In the genomic region with DNA sequence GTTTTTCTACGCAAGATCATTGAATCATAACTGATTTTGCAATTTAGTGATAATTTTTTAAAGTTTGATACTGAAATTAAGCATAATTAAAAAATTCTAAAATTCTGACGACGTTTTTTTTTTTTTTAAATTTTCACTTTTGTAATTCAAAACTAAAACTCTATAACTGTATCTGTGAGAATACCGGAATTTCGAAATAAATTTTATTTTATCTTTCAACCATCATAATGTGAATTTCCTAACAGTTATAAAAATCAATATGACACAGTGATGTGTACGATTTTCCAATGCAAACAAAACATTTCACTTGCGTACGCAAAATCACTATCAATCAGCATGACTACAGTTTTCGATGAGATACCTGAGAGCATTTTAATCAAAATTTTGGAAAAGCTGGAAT, we compare ENCODE assay signal across 3 worm cellular contexts.
TF ChIP-seq lines count a peak whose summit lies in the region.

A gene (minus strand): TSS at position 101 of the 400 bp plus-strand sequence.
A gene (plus strand): TSS at position 271 of the 400 bp plus-strand sequence.

TF ChIP-seq in whole organism, L3 larva, 47 proteins besides CTCF, POLR2A, EP300 and RAD21:
- TF ChIP-seq elt-2 (tag; optimal IDR thresholded peaks at IDR 0.05; lab: Kevin White, UChicago) = peak; percentile 24
- no peak for TF ChIP-seq nhr-76 (tag; optimal IDR thresholded peaks at IDR 0.05; lab: Kevin White, UChicago)
- no peak for TF ChIP-seq ceh-16 (tag; optimal IDR thresholded peaks at IDR 0.05; lab: Kevin White, UChicago)
- no peak for TF ChIP-seq nfya-1 (tag; optimal IDR thresholded peaks at IDR 0.05; lab: Kevin White, UChicago; ENCODE audit: insufficient read depth)
TF ChIP-seq in whole organism, L3 larva: peak in this region for 1.

TF ChIP-seq in whole organism, L4 larva, 104 proteins besides CTCF, POLR2A, EP300 and RAD21:
- TF ChIP-seq unc-39 (tag; optimal IDR thresholded peaks at IDR 0.05; lab: Kevin White, UChicago) = no peak
- TF ChIP-seq daf-16 (GFP tag; optimal IDR thresholded peaks at IDR 0.05; lab: Kevin White, UChicago) = no peak
- TF ChIP-seq daf-16 (tag; optimal IDR thresholded peaks at IDR 0.05; lab: Kevin White, UChicago) = peak; percentile 45
- peak; percentile 34 for TF ChIP-seq dve-1 (tag; optimal IDR thresholded peaks at IDR 0.05; lab: Kevin White, UChicago; ENCODE audit: insufficient read depth)
- TF ChIP-seq aha-1 (tag; lab: Kevin White, UChicago) = peak; percentile 51
- TF ChIP-seq D1046.2 (GFP tag; IDR thresholded peaks at IDR 0.05; lab: Robert Waterston, UW) = no peak
- no peak for TF ChIP-seq arid-1 (GFP tag; conservative IDR thresholded peaks at IDR 0.05; lab: Robert Waterston, UW)

TF ChIP-seq in whole organism, young adult, 124 proteins besides CTCF, POLR2A, EP300 and RAD21:
- TF ChIP-seq nhr-80 (tag; optimal IDR thresholded peaks at IDR 0.05; lab: Kevin White, UChicago) = peak; percentile 29
- no peak for TF ChIP-seq mxl-1 (tag; optimal IDR thresholded peaks at IDR 0.05; lab: Kevin White, UChicago)
